Fruit fly (Drosophila melanogaster) whole organism, embryonic: Measurements from ENCODE around the gene CG31122.
A peak's percentile ranks its signal among the peaks of the same experiment; 100 is the strongest.

Source experiments
- Atf-2 ChIP-seq: fragments of 200-800 bp; sonication (Bioruptor generic); optimal IDR thresholded peaks from 2 replicates; lab custom pipeline; 2016; ENCODE audit warnings: missing biosample characterization, missing genetic modification characterization
- CG10209 ChIP-seq: fragments of 200-800 bp; sonication (Bioruptor generic); optimal IDR thresholded peaks from 3 replicates; lab custom pipeline; 2017; ENCODE audit warnings: missing biosample characterization, mild to moderate bottlenecking, missing genetic modification characterization, missing genetic modification reagents
- CG10654 ChIP-seq: fragments of 200-800 bp; sonication (Bioruptor generic); optimal IDR thresholded peaks from 2 replicates; lab custom pipeline; 2016; ENCODE audit warnings: missing biosample characterization, missing genetic modification characterization
- CG12071 ChIP-seq: fragments of 200-800 bp; sonication (Bioruptor generic); optimal IDR thresholded peaks from 3 replicates; lab custom pipeline; 2018; ENCODE audit warnings: missing biosample characterization, mild to moderate bottlenecking, missing genetic modification characterization
- CG13424 ChIP-seq: fragments of 200-800 bp; sonication (Bioruptor generic); optimal IDR thresholded peaks from 2 replicates; lab custom pipeline; 2019; ENCODE audit warnings: missing biosample characterization, mild to moderate bottlenecking, missing genetic modification characterization, moderate library complexity
- CG14667 ChIP-seq: fragments of 200-800 bp; sonication (Bioruptor generic); IDR thresholded peaks from 2 replicates; pipeline ENCODE4 v1.3.6; 2022; ENCODE audit warnings: missing biosample characterization, missing genetic modification characterization
- CG15011 ChIP-seq: fragments of 200-800 bp; sonication (Bioruptor generic); optimal IDR thresholded peaks from 3 replicates; lab custom pipeline; 2018; ENCODE audit warnings: missing biosample characterization, mild to moderate bottlenecking, missing genetic modification characterization
- CG17612 ChIP-seq: fragments of 200-800 bp; sonication (Bioruptor generic); IDR thresholded peaks from 2 replicates; pipeline ENCODE4 v1.3.6; 2022; ENCODE audit warnings: missing biosample characterization, missing genetic modification characterization
- CG18476 ChIP-seq: fragments of 200-800 bp; sonication (Bioruptor generic); optimal IDR thresholded peaks from 2 replicates; lab custom pipeline; 2016; ENCODE audit warnings: missing biosample characterization, mild to moderate bottlenecking, missing genetic modification characterization
- CG18599 ChIP-seq: fragments of 200-800 bp; sonication (Bioruptor generic); optimal IDR thresholded peaks from 3 replicates; lab custom pipeline; 2017; ENCODE audit warnings: missing biosample characterization, missing genetic modification characterization, mild to moderate bottlenecking, moderate library complexity, missing genetic modification reagents
- CG3163 ChIP-seq: fragments of 200-800 bp; sonication (Bioruptor generic); optimal IDR thresholded peaks from 3 replicates; lab custom pipeline; 2016; ENCODE audit warnings: missing biosample characterization, missing genetic modification characterization
- CG34422 ChIP-seq: fragments of 200-800 bp; sonication (Bioruptor generic); IDR thresholded peaks from 3 replicates; pipeline ENCODE4 v1.3.6; 2022; ENCODE audit warnings: missing biosample characterization, missing genetic modification characterization
- CG4424 ChIP-seq: fragments of 200-800 bp; sonication (Bioruptor generic); optimal IDR thresholded peaks from 3 replicates; lab custom pipeline; 2016; ENCODE audit warnings: missing biosample characterization, missing genetic modification characterization
- CG6254 ChIP-seq: fragments of 200-800 bp; sonication (Bioruptor generic); optimal IDR thresholded peaks from 3 replicates; lab custom pipeline; 2017; ENCODE audit warnings: mild to moderate bottlenecking, missing biosample characterization, missing genetic modification reagents, missing genetic modification characterization
- CG6689 ChIP-seq: fragments of 200-800 bp; sonication (Bioruptor generic); IDR thresholded peaks from 2 replicates; pipeline ENCODE4 v1.3.6; 2022; ENCODE audit warnings: missing biosample characterization, missing genetic modification characterization
- CG8281 ChIP-seq: fragments of 200-800 bp; sonication (Bioruptor generic); optimal IDR thresholded peaks from 2 replicates; lab custom pipeline; 2018; ENCODE audit warnings: missing biosample characterization, mild to moderate bottlenecking, missing genetic modification characterization, moderate library complexity
- CG9727 ChIP-seq: fragments of 200-800 bp; sonication (Bioruptor generic); optimal IDR thresholded peaks from 3 replicates; lab custom pipeline; 2017; ENCODE audit warnings: missing biosample characterization, mild to moderate bottlenecking, missing genetic modification characterization
- D ChIP-seq, 2 experiments: fragments of 200-800 bp in 1 of 2; fragments of >200 bp in 1 of 2; sonication (Bioruptor generic) in 1 of 2; optimal IDR thresholded peaks; 2 replicates in 1 of 2; 3 replicates in 1 of 2; lab custom pipeline; 2017; ENCODE audit warnings: mild to moderate bottlenecking in 1 of 2, missing biosample characterization in 1 of 2, missing genetic modification characterization in 1 of 2, missing genetic modification reagents in 1 of 2
- Elba2 ChIP-seq: fragments of 200-800 bp; sonication (Bioruptor generic); optimal IDR thresholded peaks from 3 replicates; lab custom pipeline; 2016; ENCODE audit warnings: missing biosample characterization, missing genetic modification characterization
- Hey ChIP-seq: fragments of 200-800 bp; sonication (Bioruptor generic); optimal IDR thresholded peaks from 3 replicates; lab custom pipeline; 2018; ENCODE audit warnings: missing biosample characterization, mild to moderate bottlenecking, missing genetic modification characterization
- HmgZ ChIP-seq: fragments of 200-800 bp; sonication (Bioruptor generic); optimal IDR thresholded peaks from 2 replicates; lab custom pipeline; 2018; ENCODE audit warnings: missing biosample characterization, mild to moderate bottlenecking, missing genetic modification characterization
- Lhr ChIP-seq: fragments of 200-800 bp; sonication (Bioruptor generic); optimal IDR thresholded peaks from 3 replicates; lab custom pipeline; 2017; ENCODE audit warnings: mild to moderate bottlenecking, missing biosample characterization, missing genetic modification reagents, missing genetic modification characterization
- MBD-R2 ChIP-seq: fragments of 200-800 bp; sonication (Bioruptor generic); IDR thresholded peaks from 2 replicates; pipeline ENCODE4 v1.3.6; 2022; ENCODE audit warnings: missing biosample characterization, missing genetic modification characterization
- MESR4 ChIP-seq: fragments of 200-800 bp; sonication (Bioruptor generic); optimal IDR thresholded peaks from 2 replicates; lab custom pipeline; 2018; ENCODE audit warnings: missing biosample characterization, mild to moderate bottlenecking, missing genetic modification characterization, moderate library complexity
- MTF-1 ChIP-seq: fragments of 200-800 bp; sonication (Bioruptor generic); optimal IDR thresholded peaks from 2 replicates; lab custom pipeline; 2018; ENCODE audit warnings: missing biosample characterization, mild to moderate bottlenecking, missing genetic modification characterization, borderline replicate concordance
- Meics ChIP-seq: fragments of 200-800 bp; sonication (Bioruptor generic); optimal IDR thresholded peaks from 2 replicates; lab custom pipeline; 2017; ENCODE audit warnings: missing biosample characterization, mild to moderate bottlenecking, missing genetic modification characterization
- Myb ChIP-seq: fragments of 200-800 bp; sonication (Bioruptor generic); optimal IDR thresholded peaks from 2 replicates; lab custom pipeline; 2016; ENCODE audit warnings: missing biosample characterization, missing genetic modification characterization
- Neu2 ChIP-seq: fragments of 200-800 bp; sonication (Bioruptor generic); optimal IDR thresholded peaks from 3 replicates; lab custom pipeline; 2016; ENCODE audit warnings: missing biosample characterization, missing genetic modification characterization, borderline replicate concordance
- Nf-YC ChIP-seq: fragments of 200-800 bp; optimal IDR thresholded peaks from 3 replicates; lab custom pipeline; 2019; ENCODE audit warnings: missing biosample characterization, mild to moderate bottlenecking, missing genetic modification characterization, moderate library complexity
- Oli ChIP-seq: fragments of 200-800 bp; sonication (Bioruptor generic); optimal IDR thresholded peaks from 2 replicates; lab custom pipeline; 2018; ENCODE audit warnings: missing biosample characterization, mild to moderate bottlenecking, missing genetic modification characterization, moderate library complexity
- PHDP ChIP-seq: fragments of 200-800 bp; sonication (Bioruptor generic); optimal IDR thresholded peaks from 3 replicates; lab custom pipeline; 2018; ENCODE audit warnings: missing biosample characterization, mild to moderate bottlenecking, missing genetic modification characterization, moderate library complexity
- Ptx1 ChIP-seq: fragments of 200-800 bp; sonication (Bioruptor generic); IDR thresholded peaks from 2 replicates; pipeline ENCODE4 v1.3.6; 2022; ENCODE audit warnings: missing biosample characterization, missing genetic modification characterization
- Sry-δ ChIP-seq: fragments of 200-800 bp; sonication (Bioruptor generic); optimal IDR thresholded peaks from 2 replicates; lab custom pipeline; 2016; ENCODE audit warnings: missing biosample characterization, missing genetic modification characterization
- Tbp ChIP-seq: fragments of >200 bp; optimal IDR thresholded peaks from 2 replicates; lab custom pipeline; 2018; ENCODE audit warnings: missing biosample characterization, missing genetic modification characterization
- amos ChIP-seq: fragments of 200-800 bp; sonication (Bioruptor generic); IDR thresholded peaks from 2 replicates; pipeline ENCODE4 v1.3.6; 2022; ENCODE audit warnings: missing biosample characterization, missing genetic modification characterization; ENCODE audit not compliant: partially characterized antibody
- chif ChIP-seq, 2 experiments: fragments of 200-800 bp; sonication (Bioruptor generic); optimal IDR thresholded peaks; 3 replicates each; lab custom pipeline; 2016; ENCODE audit warnings: missing biosample characterization in 2 of 2, missing genetic modification characterization in 2 of 2
- chinmo ChIP-seq: fragments of 200-800 bp; sonication (Bioruptor generic); IDR thresholded peaks from 4 replicates; pipeline ENCODE4 v1.3.6; 2022; ENCODE audit warnings: missing biosample characterization, missing genetic modification characterization; ENCODE audit not compliant: partially characterized antibody
- disco-r ChIP-seq: fragments of 200-800 bp; sonication (Bioruptor generic); optimal IDR thresholded peaks from 2 replicates; lab custom pipeline; 2016; ENCODE audit warnings: missing biosample characterization, missing genetic modification characterization
- dm ChIP-seq: fragments of 200-800 bp; sonication (Bioruptor generic); optimal IDR thresholded peaks from 3 replicates; lab custom pipeline; 2016; ENCODE audit warnings: missing biosample characterization, missing genetic modification characterization
- emc ChIP-seq: fragments of 200-800 bp; sonication (Bioruptor generic); optimal IDR thresholded peaks from 2 replicates; lab custom pipeline; 2016; ENCODE audit warnings: missing biosample characterization, missing genetic modification characterization
- en ChIP-seq: fragments of 200-800 bp; sonication (Bioruptor generic); optimal IDR thresholded peaks from 2 replicates; lab custom pipeline; 2016; ENCODE audit warnings: missing biosample characterization, missing genetic modification characterization
- grn ChIP-seq: fragments of 200-800 bp; sonication (Bioruptor generic); optimal IDR thresholded peaks from 3 replicates; lab custom pipeline; 2017; ENCODE audit warnings: missing biosample characterization, missing genetic modification characterization
- jumu ChIP-seq: fragments of 200-800 bp; sonication (Bioruptor generic); optimal IDR thresholded peaks from 3 replicates; lab custom pipeline; 2016; ENCODE audit warnings: missing biosample characterization, missing genetic modification characterization
- lola ChIP-seq, 3 experiments: fragments of >200 bp in 2 of 3; fragments of 200-800 bp in 1 of 3; sonication (Bioruptor generic) in 1 of 3; optimal IDR thresholded peaks; 2 replicates each; lab custom pipeline; 2017 to 2019; ENCODE audit warnings: missing biosample characterization in 3 of 3, missing genetic modification characterization in 3 of 3, mild to moderate bottlenecking in 1 of 3, moderate library complexity in 1 of 3
- luna ChIP-seq: fragments of 200-800 bp; sonication (Bioruptor generic); optimal IDR thresholded peaks from 2 replicates; lab custom pipeline; 2016; ENCODE audit warnings: missing biosample characterization, missing genetic modification characterization
- pnt ChIP-seq: fragments of 200-800 bp; sonication (Bioruptor generic); optimal IDR thresholded peaks from 3 replicates; lab custom pipeline; 2016; ENCODE audit warnings: missing biosample characterization, missing genetic modification characterization
- sna ChIP-seq: fragments of 200-800 bp; sonication (Bioruptor generic); IDR thresholded peaks from 2 replicates; pipeline ENCODE4 v1.3.6; 2022; ENCODE audit warnings: missing biosample characterization, missing genetic modification characterization; ENCODE audit not compliant: partially characterized antibody
- sr ChIP-seq: fragments of 200-800 bp; sonication (Bioruptor generic); IDR thresholded peaks from 3 replicates; pipeline ENCODE4 v1.3.6; 2022; ENCODE audit warnings: missing biosample characterization, missing genetic modification characterization
- toy ChIP-seq: fragments of 200-800 bp; sonication (Bioruptor generic); IDR thresholded peaks from 2 replicates; pipeline ENCODE4 v1.3.6; 2022; ENCODE audit warnings: missing biosample characterization, missing genetic modification characterization

Gene CG31122

dm6 chr3R:18365978-18366643 is 46.6 kb downstream of the CG31122 start, which contains the start of the genes WRNexo and Nup43 (continued):
- peak; percentile 31 for TF ChIP-seq jumu (GFP tag; lab: Kevin White, UChicago)
- TF ChIP-seq D (optimal IDR thresholded peaks at IDR 0.05; lab: Kevin White, UChicago): no peak
- TF ChIP-seq D (GFP tag; optimal IDR thresholded peaks at IDR 0.05; lab: Kevin White, UChicago): no peak
- peak; percentile 30; the same call in 1 of the 2 replicates for TF ChIP-seq CG6689
- TF ChIP-seq chinmo (GFP tag; lab: Robert Waterston, UW): no peak
- peak; percentile 19 to 27 for TF ChIP-seq chif (GFP tag; optimal IDR thresholded peaks at IDR 0.05; lab: Kevin White, UChicago)
- peak; percentile 16 for TF ChIP-seq Elba2 (GFP tag; lab: Kevin White, UChicago)
- TF ChIP-seq CG10209 (GFP tag; lab: Kevin White, UChicago): peak; percentile 37
- no peak for TF ChIP-seq Hey (tag; lab: Kevin White, UChicago)
- TF ChIP-seq MBD-R2: no peak
- no peak for TF ChIP-seq amos (GFP tag; lab: Robert Waterston, UW)
- peak; percentile 25 for TF ChIP-seq CG13424 (tag; lab: Kevin White, UChicago)
- peak; percentile 25 for TF ChIP-seq CG10654
- TF ChIP-seq CG18476 (GFP tag; lab: Kevin White, UChicago): no peak
- TF ChIP-seq grn (GFP tag; lab: Kevin White, UChicago): no peak
- peak; percentile 42 for TF ChIP-seq Meics (GFP tag; lab: Kevin White, UChicago)
- TF ChIP-seq MTF-1 (GFP tag; lab: Kevin White, UChicago): no peak
- TF ChIP-seq CG15011 (GFP tag; lab: Kevin White, UChicago): no peak
- no peak for TF ChIP-seq disco-r (GFP tag; lab: Kevin White, UChicago)
- no peak for TF ChIP-seq PHDP (tag; lab: Kevin White, UChicago)
- TF ChIP-seq CG3163 (GFP tag; lab: Kevin White, UChicago): no peak
- no peak for TF ChIP-seq en (GFP tag; lab: Kevin White, UChicago)
- peak; percentile 13 for TF ChIP-seq pnt (GFP tag; lab: Kevin White, UChicago)
- TF ChIP-seq CG12071 (GFP tag; lab: Kevin White, UChicago): no peak
- no peak for TF ChIP-seq CG17612 (GFP tag; lab: Robert Waterston, UW)
- no peak for TF ChIP-seq sna (GFP tag; lab: Robert Waterston, UW)
- peak; percentile 44 for TF ChIP-seq Lhr (GFP tag; lab: Kevin White, UChicago)
- no peak for TF ChIP-seq Myb (GFP tag; lab: Kevin White, UChicago)
- no peak for TF ChIP-seq Neu2 (GFP tag; lab: Kevin White, UChicago)
- peak; percentile 33 for TF ChIP-seq Sry-δ (GFP tag; lab: Kevin White, UChicago)
- peak; percentile 62; the same call in 2 of the 3 replicates for TF ChIP-seq CG34422 (GFP tag; lab: Robert Waterston, UW)
- TF ChIP-seq emc (GFP tag; lab: Kevin White, UChicago): no peak
- no peak for TF ChIP-seq CG8281
- TF ChIP-seq MESR4 (GFP tag; lab: Kevin White, UChicago): no peak
- no peak for TF ChIP-seq CG6254 (GFP tag; lab: Kevin White, UChicago)
- TF ChIP-seq HmgZ (tag; lab: Kevin White, UChicago): no peak
- TF ChIP-seq lola (GFP tag; optimal IDR thresholded peaks at IDR 0.05; lab: Kevin White, UChicago): peak in 1 of 3 experiments; percentile 53
- TF ChIP-seq Atf-2 (GFP tag; lab: Kevin White, UChicago): no peak
- no peak for TF ChIP-seq toy (GFP tag; lab: Robert Waterston, UW)
- TF ChIP-seq Tbp (GFP tag; lab: Kevin White, UChicago): no peak
- TF ChIP-seq CG9727 (GFP tag; lab: Kevin White, UChicago): peak; percentile 19
- no peak for TF ChIP-seq CG14667 (GFP tag; lab: Robert Waterston, UW)
- TF ChIP-seq CG4424 (GFP tag; lab: Kevin White, UChicago): peak; percentile 49
- peak; percentile 50 for TF ChIP-seq Ptx1 (GFP tag; lab: Robert Waterston, UW)
- TF ChIP-seq luna: no peak
- TF ChIP-seq dm: peak; percentile 31
- TF ChIP-seq sr (GFP tag; lab: Robert Waterston, UW): no peak
- TF ChIP-seq CG18599 (GFP tag; lab: Kevin White, UChicago): no peak
- peak; percentile 33 for TF ChIP-seq Nf-YC (tag; lab: Kevin White, UChicago)
- peak; percentile 35 for TF ChIP-seq Oli (tag; lab: Kevin White, UChicago)
